Worm (Caenorhabditis elegans) whole organism, L4 larva: ENCODE measurements around the gene ttr-15.

Experiments used
- F10B5.3 ChIP-seq: sonication (generic microtip); optimal IDR thresholded peaks from 2 replicates; lab custom pipeline; 2016; ENCODE audit warnings: mild to moderate bottlenecking, missing genetic modification characterization, missing compliant biosample characterization
- F37D6.2 ChIP-seq: sonication (generic microtip); optimal IDR thresholded peaks from 2 replicates; lab custom pipeline; 2016; ENCODE audit warnings: mild to moderate bottlenecking, missing genetic modification characterization, missing compliant biosample characterization
- F44E2.7 ChIP-seq: fragments of 200-800 bp; sonication (Bioruptor generic); IDR thresholded peaks from 2 replicates; pipeline ENCODE4 v2.1.2; 2022; ENCODE audit warnings: missing genetic modification characterization, missing compliant biosample characterization
- R02D3.7 ChIP-seq: fragments of 150-350 bp; sonication (generic microtip); optimal IDR thresholded peaks from 3 replicates; lab custom pipeline; 2014; ENCODE audit warnings: missing biosample characterization, missing genetic modification characterization
- T26A8.4 ChIP-seq: fragments of 200-800 bp; sonication (Bioruptor generic); IDR thresholded peaks from 2 replicates; pipeline ENCODE4 v1.3.6; 2022; ENCODE audit warnings: missing genetic modification characterization, missing compliant biosample characterization
- Y48G9A.11 ChIP-seq: fragments of 200-800 bp; sonication (Bioruptor generic); IDR thresholded peaks from 2 replicates; pipeline ENCODE4 v1.3.6; 2022; ENCODE audit warnings: missing genetic modification reagents, missing genetic modification characterization, missing compliant biosample characterization
- Y75B8A.6 ChIP-seq: fragments of 200-800 bp; sonication (Bioruptor generic); IDR thresholded peaks from 2 replicates; pipeline ENCODE4 v1.3.6; 2022; ENCODE audit warnings: missing genetic modification reagents, missing genetic modification characterization, missing compliant biosample characterization
- ZK337.2 ChIP-seq: fragments of 200-800 bp; sonication (Bioruptor generic); IDR thresholded peaks from 2 replicates; pipeline ENCODE4 v1.3.6; 2022; ENCODE audit warnings: missing genetic modification reagents, missing genetic modification characterization, missing compliant biosample characterization
- aha-1 ChIP-seq: fragments of 150-350 bp; peaks from one replicate; lab custom pipeline; 2014; ENCODE audit warnings: missing biosample characterization, missing genetic modification characterization
- ama-1 ChIP-seq: fragments of 150-350 bp; optimal IDR thresholded peaks from 2 replicates; lab custom pipeline; 2014; ENCODE audit warnings: inconsistent platforms, mixed read lengths
- arid-1 ChIP-seq: fragments of 200-800 bp; sonication (Bioruptor generic); conservative IDR thresholded peaks from 2 replicates; pipeline ENCODE4 v1.3.6; 2022; ENCODE audit warnings: missing genetic modification reagents, missing genetic modification characterization, missing compliant biosample characterization
- ceh-32 ChIP-seq: sonication (generic microtip); optimal IDR thresholded peaks from 2 replicates; lab custom pipeline; 2016; ENCODE audit warnings: mild to moderate bottlenecking, missing genetic modification characterization, missing compliant biosample characterization; ENCODE audit not compliant: poor library complexity
- ceh-62 ChIP-seq: sonication (generic microtip); optimal IDR thresholded peaks from 2 replicates; lab custom pipeline; 2017; ENCODE audit warnings: missing biosample characterization, missing genetic modification characterization
- ceh-82 ChIP-seq: sonication (generic microtip); optimal IDR thresholded peaks from 2 replicates; lab custom pipeline; 2017; ENCODE audit warnings: missing biosample characterization, missing genetic modification characterization
- ces-1 ChIP-seq: fragments of 150-350 bp; sonication (generic microtip); optimal IDR thresholded peaks from 4 replicates; lab custom pipeline; 2014; ENCODE audit warnings: missing biosample characterization, missing genetic modification reagents, missing genetic modification characterization
- daf-16 ChIP-seq, 3 experiments: sonication (generic microtip); optimal IDR thresholded peaks; 2 replicates each; lab custom pipeline; 2016 to 2017; ENCODE audit warnings: missing genetic modification characterization in 3 of 3, missing genetic modification reagents in 3 of 3, mild to moderate bottlenecking in 2 of 3, missing compliant biosample characterization in 2 of 3, missing biosample characterization in 1 of 3, moderate library complexity in 1 of 3
- daf-8 ChIP-seq: fragments of 200-800 bp; sonication (Bioruptor generic); IDR thresholded peaks from 2 replicates; pipeline ENCODE4 v1.3.6; 2022; ENCODE audit warnings: missing genetic modification characterization, missing compliant biosample characterization
- dmd-9 ChIP-seq: fragments of 200-800 bp; sonication (Bioruptor generic); IDR thresholded peaks from 2 replicates; pipeline ENCODE4 v1.3.6; 2022; ENCODE audit warnings: missing genetic modification reagents, missing genetic modification characterization, missing compliant biosample characterization
- duxl-1 ChIP-seq: sonication (generic microtip); optimal IDR thresholded peaks from 2 replicates; lab custom pipeline; 2016; ENCODE audit warnings: mild to moderate bottlenecking, missing genetic modification characterization, moderate library complexity, missing compliant biosample characterization; ENCODE audit not compliant: poor library complexity
- egl-43 ChIP-seq: fragments of 200-800 bp; sonication (Bioruptor generic); IDR thresholded peaks from 2 replicates; pipeline ENCODE4 v1.3.6; 2022; ENCODE audit warnings: missing genetic modification reagents, missing genetic modification characterization, missing compliant biosample characterization
- fkh-10 ChIP-seq: fragments of 150-350 bp; optimal IDR thresholded peaks from 2 replicates; lab custom pipeline; 2014; ENCODE audit warnings: missing biosample characterization, missing genetic modification reagents, missing genetic modification characterization
- gei-8 ChIP-seq: fragments of 200-800 bp; sonication (Bioruptor generic); optimal IDR thresholded peaks from 2 replicates; lab custom pipeline; 2018; ENCODE audit warnings: mild to moderate bottlenecking, missing genetic modification characterization, missing compliant biosample characterization
- jun-1 ChIP-seq: fragments of 150-350 bp; optimal IDR thresholded peaks from 2 replicates; lab custom pipeline; 2014; ENCODE audit warnings: missing biosample characterization, missing genetic modification reagents, missing genetic modification characterization
- lin-1 ChIP-seq: fragments of 200-800 bp; sonication (Bioruptor generic); IDR thresholded peaks from 2 replicates; pipeline ENCODE4 v1.3.6; 2022; ENCODE audit warnings: missing genetic modification reagents, missing genetic modification characterization, missing compliant biosample characterization
- lin-13 ChIP-seq: fragments of 150-350 bp; optimal IDR thresholded peaks from 2 replicates; lab custom pipeline; 2014; ENCODE audit warnings: missing biosample characterization, missing genetic modification reagents, missing genetic modification characterization
- lin-15B ChIP-seq: fragments of 150-350 bp; sonication (generic microtip); optimal IDR thresholded peaks from 3 replicates; lab custom pipeline; 2014; ENCODE audit warnings: missing biosample characterization, missing genetic modification characterization
- lin-29 ChIP-seq: fragments of 200-800 bp; sonication (Bioruptor generic); IDR thresholded peaks from 2 replicates; pipeline ENCODE4 v1.3.6; 2022; ENCODE audit warnings: missing genetic modification reagents, missing genetic modification characterization, missing compliant biosample characterization
- lin-38 ChIP-seq: fragments of 200-800 bp; sonication (Bioruptor generic); IDR thresholded peaks from 2 replicates; pipeline ENCODE4 v1.3.6; 2022; ENCODE audit warnings: missing genetic modification reagents, missing genetic modification characterization, missing compliant biosample characterization
- madf-5 ChIP-seq, 2 experiments: fragments of 200-800 bp; sonication (Bioruptor generic); IDR thresholded peaks; 2 replicates each; pipeline ENCODE4 v1.3.6; 2022; ENCODE audit warnings: missing compliant biosample characterization in 2 of 2, missing genetic modification characterization in 2 of 2
- madf-9 ChIP-seq: fragments of 200-800 bp; sonication (Bioruptor generic); conservative IDR thresholded peaks from 2 replicates; pipeline ENCODE4 v1.3.6; 2022; ENCODE audit warnings: missing genetic modification reagents, missing genetic modification characterization, missing compliant biosample characterization
- mdl-1 ChIP-seq, 2 experiments: fragments of 150-350 bp in 1 of 2; sonication (generic microtip) in 1 of 2; optimal IDR thresholded peaks; 2 replicates each; lab custom pipeline; 2014 to 2017; ENCODE audit warnings: missing biosample characterization in 2 of 2, missing genetic modification characterization in 2 of 2
- mep-1 ChIP-seq: fragments of 150-350 bp; sonication (generic microtip); optimal IDR thresholded peaks from 3 replicates; lab custom pipeline; 2014; ENCODE audit warnings: missing biosample characterization, missing genetic modification characterization
- mxl-3 ChIP-seq: fragments of 200-800 bp; sonication (Bioruptor generic); optimal IDR thresholded peaks from 2 replicates; lab custom pipeline; 2018; ENCODE audit warnings: mild to moderate bottlenecking, missing genetic modification characterization, missing compliant biosample characterization
- nhr-10 ChIP-seq: fragments of 150-350 bp; optimal IDR thresholded peaks from 2 replicates; lab custom pipeline; 2014; ENCODE audit warnings: missing biosample characterization, missing genetic modification characterization
- nhr-102 ChIP-seq: sonication (generic microtip); optimal IDR thresholded peaks from 2 replicates; lab custom pipeline; 2016; ENCODE audit warnings: mild to moderate bottlenecking, missing genetic modification characterization, moderate library complexity, missing compliant biosample characterization
- nhr-11 ChIP-seq: fragments of 150-350 bp; optimal IDR thresholded peaks from 2 replicates; lab custom pipeline; 2014; ENCODE audit warnings: missing biosample characterization, missing genetic modification characterization
- nhr-237 ChIP-seq: sonication (generic microtip); optimal IDR thresholded peaks from 2 replicates; lab custom pipeline; 2017; ENCODE audit warnings: missing biosample characterization, missing genetic modification characterization
- nhr-28 ChIP-seq: fragments of 150-350 bp; optimal IDR thresholded peaks from 2 replicates; lab custom pipeline; 2014; ENCODE audit warnings: missing biosample characterization, missing genetic modification characterization
- nhr-41 ChIP-seq: fragments of 200-800 bp; sonication (Bioruptor generic); IDR thresholded peaks from 2 replicates; pipeline ENCODE4 v1.3.6; 2022; ENCODE audit warnings: missing genetic modification reagents, missing genetic modification characterization, missing compliant biosample characterization
- nhr-48 ChIP-seq: sonication (generic microtip); optimal IDR thresholded peaks from 2 replicates; lab custom pipeline; 2016; ENCODE audit warnings: mild to moderate bottlenecking, missing genetic modification characterization, missing compliant biosample characterization
- nhr-6 ChIP-seq: fragments of 150-350 bp; optimal IDR thresholded peaks from 2 replicates; lab custom pipeline; 2014; ENCODE audit warnings: missing biosample characterization, missing genetic modification characterization
- nhr-76 ChIP-seq: fragments of 150-350 bp; optimal IDR thresholded peaks from 2 replicates; lab custom pipeline; 2014; ENCODE audit warnings: missing biosample characterization, missing genetic modification characterization
- nhr-77 ChIP-seq: fragments of 150-350 bp; optimal IDR thresholded peaks from 2 replicates; lab custom pipeline; 2014; ENCODE audit warnings: missing biosample characterization, missing genetic modification characterization
- pha-4 ChIP-seq, 2 experiments: fragments of 150-350 bp in 1 of 2; fragments of 200-800 bp in 1 of 2; sonication (Bioruptor generic) in 1 of 2; IDR thresholded peaks in 1 of 2; optimal IDR thresholded peaks in 1 of 2; 2 replicates each; pipeline versions ENCODE4 v1.3.6 to Lab custom; 2014 to 2022; ENCODE audit warnings: missing genetic modification characterization in 2 of 2, missing genetic modification reagents in 2 of 2, missing biosample characterization in 1 of 2, missing compliant biosample characterization in 1 of 2
- saeg-2 ChIP-seq: fragments of 200-800 bp; sonication (Bioruptor generic); IDR thresholded peaks from 2 replicates; pipeline ENCODE4 v1.3.6; 2022; ENCODE audit warnings: missing genetic modification reagents, missing genetic modification characterization, missing compliant biosample characterization
- sdz-12 ChIP-seq: fragments of 200-800 bp; sonication (Bioruptor generic); optimal IDR thresholded peaks from 2 replicates; lab custom pipeline; 2018; ENCODE audit warnings: mild to moderate bottlenecking, missing genetic modification characterization, missing compliant biosample characterization
- skn-1 ChIP-seq: fragments of 150-350 bp; optimal IDR thresholded peaks from 2 replicates; lab custom pipeline; 2014; ENCODE audit warnings: missing biosample characterization, missing genetic modification characterization
- snpc-4 ChIP-seq: fragments of 150-350 bp; optimal IDR thresholded peaks from 2 replicates; lab custom pipeline; 2014; ENCODE audit warnings: missing biosample characterization, missing genetic modification characterization
- spr-3 ChIP-seq: fragments of 200-800 bp; sonication (Bioruptor generic); optimal IDR thresholded peaks from 2 replicates; lab custom pipeline; 2018; ENCODE audit warnings: mild to moderate bottlenecking, missing genetic modification characterization, missing compliant biosample characterization
- unc-39 ChIP-seq: sonication (generic microtip); optimal IDR thresholded peaks from 2 replicates; lab custom pipeline; 2017; ENCODE audit warnings: missing biosample characterization, missing genetic modification characterization
- zag-1 ChIP-seq: fragments of 150-350 bp; optimal IDR thresholded peaks from 2 replicates; lab custom pipeline; 2014; ENCODE audit warnings: missing biosample characterization, missing genetic modification characterization
- zip-2 ChIP-seq: fragments of 150-350 bp; optimal IDR thresholded peaks from 2 replicates; lab custom pipeline; 2014; ENCODE audit warnings: missing biosample characterization, missing genetic modification characterization
- ztf-7 ChIP-seq: fragments of 150-350 bp; optimal IDR thresholded peaks from 2 replicates; lab custom pipeline; 2014; ENCODE audit warnings: missing biosample characterization, missing genetic modification characterization

Gene ttr-15

DNA sequence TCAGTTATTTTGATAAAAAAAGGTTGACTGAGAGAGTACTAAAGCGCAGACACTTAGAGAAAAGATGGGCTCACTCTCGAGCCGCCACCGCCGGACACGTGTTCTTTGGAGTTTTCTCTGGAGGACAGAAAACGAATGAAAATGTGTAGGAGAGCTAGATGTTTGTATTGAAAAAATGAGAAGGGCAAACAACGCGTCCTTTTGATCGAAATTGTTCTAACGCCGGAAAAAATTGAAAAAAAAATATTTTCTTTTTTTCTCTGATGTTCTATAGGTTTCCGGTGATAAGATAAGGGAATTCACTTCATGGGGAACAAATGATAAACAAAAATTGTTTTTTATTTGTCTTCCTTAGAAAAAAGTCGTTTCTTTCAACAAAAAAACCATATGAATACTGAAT, 7.8 kb upstream of the ttr-15 start (continued):
- TF ChIP-seq gei-8 (GFP tag; lab: Kevin White, UChicago) (no peak), duxl-1 (tag; lab: Kevin White, UChicago) (no peak), nhr-102 (tag; lab: Kevin White, UChicago) (no peak), madf-5 (GFP tag; IDR thresholded peaks at IDR 0.05; lab: Robert Waterston, UW) (no peak), F10B5.3 (tag; lab: Kevin White, UChicago) (no peak), Y75B8A.6 (GFP tag; lab: Robert Waterston, UW) (no peak), zag-1 (tag; lab: Kevin White, UChicago) (no peak), sdz-12 (GFP tag; lab: Kevin White, UChicago) (no peak), lin-1 (0 out of 2 replicates have a peak, but pooled peaks have one; percentile 7), ceh-32 (tag; lab: Kevin White, UChicago) (no peak), nhr-10 (no peak), mep-1 (tag; lab: Kevin White, UChicago) (peak; percentile 37), pha-4 (GFP tag; IDR thresholded peaks at IDR 0.05; lab: Robert Waterston, UW) (no peak), pha-4 (tag; optimal IDR thresholded peaks at IDR 0.05; lab: Kevin White, UChicago) (no peak), skn-1 (tag; lab: Kevin White, UChicago) (no peak), zip-2 (no peak), ama-1 (lab: Kevin White, UChicago) (no peak), nhr-11 (tag; lab: Kevin White, UChicago) (no peak), daf-16 (GFP tag; optimal IDR thresholded peaks at IDR 0.05; lab: Kevin White, UChicago) (peak in 1 of 2 experiments; percentile 61), daf-16 (tag; optimal IDR thresholded peaks at IDR 0.05; lab: Kevin White, UChicago) (peak; percentile 87), ceh-62 (tag; lab: Kevin White, UChicago) (no peak), nhr-76 (no peak), snpc-4 (tag; lab: Kevin White, UChicago) (no peak), daf-8 (GFP tag; lab: Robert Waterston, UW) (no peak), egl-43 (GFP tag; lab: Robert Waterston, UW) (no peak), nhr-77 (tag; lab: Kevin White, UChicago) (no peak), arid-1 (GFP tag; lab: Robert Waterston, UW) (no peak), nhr-28 (tag; lab: Kevin White, UChicago) (peak; percentile 62), dmd-9 (no peak), ceh-82 (tag; lab: Kevin White, UChicago) (no peak), Y48G9A.11 (no peak), saeg-2 (no peak), ZK337.2 (GFP tag; lab: Robert Waterston, UW) (no peak), lin-38 (GFP tag; lab: Robert Waterston, UW) (no peak), lin-29 (no peak), T26A8.4 (GFP tag; lab: Robert Waterston, UW) (no peak), aha-1 (tag; lab: Kevin White, UChicago) (no peak), jun-1 (tag; lab: Kevin White, UChicago) (no peak), lin-13 (no peak), mdl-1 (tag; optimal IDR thresholded peaks at IDR 0.05; lab: Kevin White, UChicago) (peak in 1 of 2 experiments; percentile 25), ztf-7 (no peak), ces-1 (GFP tag; lab: Kevin White, UChicago) (no peak), mxl-3 (GFP tag; lab: Kevin White, UChicago) (peak; percentile 44), unc-39 (no peak), R02D3.7 (tag; lab: Kevin White, UChicago) (no peak), lin-15B (no peak), fkh-10 (GFP tag; lab: Kevin White, UChicago) (no peak), nhr-48 (no peak), spr-3 (no peak), nhr-41 (GFP tag; lab: Robert Waterston, UW) (no peak), madf-9 (GFP tag; lab: Robert Waterston, UW) (no peak), nhr-237 (tag; lab: Kevin White, UChicago) (no peak), nhr-6 (tag; lab: Kevin White, UChicago) (no peak), F37D6.2 (tag; lab: Kevin White, UChicago) (no peak), F44E2.7 (no peak)
